Worm (Caenorhabditis elegans): ENCODE measurements around the gene nlp-35.

ce11 chrIV:9536124-9536523 lies 17.4 kb upstream of the nlp-35 start:
- TF ChIP-seq lin-54 (GFP tag; optimal IDR thresholded peaks at IDR 0.05) (no peak), ceh-27 (GFP tag; optimal IDR thresholded peaks at IDR 0.05) (no peak), F55B11.4 (tag; optimal IDR thresholded peaks at IDR 0.05; ENCODE audit: borderline replicate concordance, insufficient read depth) (no peak), snpc-3.4 (tag; optimal IDR thresholded peaks at IDR 0.05) (no peak), ceh-40 (GFP tag; IDR thresholded peaks at IDR 0.05) (no peak), T07F8.4 (tag; optimal IDR thresholded peaks at IDR 0.05) (no peak), xnd-1 (tag; optimal IDR thresholded peaks at IDR 0.05) (no peak), ceh-91 (GFP tag; IDR thresholded peaks at IDR 0.05) (no peak)

All from whole organism, young adult.